Worm (Caenorhabditis elegans): Measurements from ENCODE around the gene C05D9.7.
A peak's percentile ranks its signal among the peaks of the same experiment; 100 is the strongest.

Gene C05D9.7

ce11 chrX:1117252-1117651 is 2.0 kb downstream of the C05D9.7 start:
- TF ChIP-seq hmg-11 (tag; optimal IDR thresholded peaks at IDR 0.05) (no peak), nhr-43 (tag; optimal IDR thresholded peaks at IDR 0.05; ENCODE audit: poor library complexity, severe bottlenecking) (no peak), fkh-2 (tag; optimal IDR thresholded peaks at IDR 0.05) (no peak), pqm-1 (tag; optimal IDR thresholded peaks at IDR 0.05) (peak; percentile 29), lin-39 (tag; optimal IDR thresholded peaks at IDR 0.05) (no peak), elt-2 (tag; optimal IDR thresholded peaks at IDR 0.05) (peak; percentile 48), unc-39 (tag; optimal IDR thresholded peaks at IDR 0.05) (no peak), sea-2 (GFP tag; optimal IDR thresholded peaks at IDR 0.05) (no peak)

DNA sequence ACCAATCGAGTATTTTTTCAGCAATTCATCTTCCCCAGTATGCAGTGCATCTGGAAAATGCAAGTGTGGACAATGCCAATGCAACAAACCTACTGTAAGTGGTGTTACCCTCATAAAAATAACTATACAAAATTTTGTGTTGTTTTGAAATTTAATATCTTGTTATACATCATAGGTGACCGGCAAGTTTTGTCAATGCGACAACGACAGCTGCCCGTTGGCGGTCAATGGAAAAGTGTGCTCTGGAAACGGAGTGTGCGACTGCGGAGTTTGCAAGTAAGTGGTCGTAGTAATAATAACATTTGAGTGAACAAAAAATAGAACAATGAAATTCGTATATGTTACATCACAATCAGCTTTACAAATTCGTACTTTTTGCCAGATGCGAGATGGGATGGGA is 4.0 kb downstream of the C05D9.7 start:
- TF ChIP-seq ceh-28 (tag; optimal IDR thresholded peaks at IDR 0.05) (no peak), lin-39 (tag; optimal IDR thresholded peaks at IDR 0.05) (no peak), eor-1 (tag; optimal IDR thresholded peaks at IDR 0.05) (no peak), nhr-25 (tag; optimal IDR thresholded peaks at IDR 0.05) (no peak), pha-4 (tag; optimal IDR thresholded peaks at IDR 0.05) (no peak)

DNA sequence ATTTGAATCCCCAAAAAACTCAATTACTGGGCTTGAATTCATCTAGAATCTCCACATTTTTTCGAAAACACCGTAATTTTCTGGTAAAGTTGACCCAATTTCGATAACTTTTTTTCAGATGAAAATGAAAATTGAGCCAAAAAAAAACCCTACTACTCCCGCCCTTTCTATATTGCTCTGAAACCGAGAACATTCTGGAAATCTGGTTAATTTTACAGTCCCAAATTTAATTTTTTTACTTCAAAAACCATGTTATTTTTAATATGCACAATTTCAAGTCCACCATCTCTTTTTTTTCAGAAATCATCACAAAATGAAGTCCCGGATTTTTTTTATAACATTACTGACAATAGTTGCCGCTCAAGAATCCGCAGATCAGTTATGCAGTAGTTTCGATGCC is 7.6 kb downstream of the C05D9.7 start, which contains the start of gene C05D9.3:
Gene C05D9.3, plus strand, starts transcription at position 301 of the 400 bp plus-strand sequence.
- TF ChIP-seq unc-62 (GFP tag; optimal IDR thresholded peaks at IDR 0.05) (no peak), ceh-82 (tag; optimal IDR thresholded peaks at IDR 0.05) (no peak), hmg-11 (tag; optimal IDR thresholded peaks at IDR 0.05) (no peak), jun-1 (tag; optimal IDR thresholded peaks at IDR 0.05) (no peak), ceh-16 (tag; optimal IDR thresholded peaks at IDR 0.05) (no peak), ceh-9 (tag; optimal IDR thresholded peaks at IDR 0.05) (no peak), R02D3.7 (tag; optimal IDR thresholded peaks at IDR 0.05) (no peak), nhr-28 (tag; optimal IDR thresholded peaks at IDR 0.05) (no peak), pqm-1 (tag; optimal IDR thresholded peaks at IDR 0.05) (no peak), lin-15B (tag; optimal IDR thresholded peaks at IDR 0.05) (no peak), ztf-11 (tag; optimal IDR thresholded peaks at IDR 0.05) (no peak), mdl-1 (tag; optimal IDR thresholded peaks at IDR 0.05) (no peak), nhr-11 (tag; optimal IDR thresholded peaks at IDR 0.05) (no peak), tbx-2 (tag; optimal IDR thresholded peaks at IDR 0.05) (no peak), egl-5 (tag; optimal IDR thresholded peaks at IDR 0.05) (no peak), nhr-23 (tag; optimal IDR thresholded peaks at IDR 0.05) (no peak), zag-1 (tag; optimal IDR thresholded peaks at IDR 0.05) (no peak), ceh-28 (tag; optimal IDR thresholded peaks at IDR 0.05) (no peak), nhr-77 (tag; optimal IDR thresholded peaks at IDR 0.05) (no peak)

DNA sequence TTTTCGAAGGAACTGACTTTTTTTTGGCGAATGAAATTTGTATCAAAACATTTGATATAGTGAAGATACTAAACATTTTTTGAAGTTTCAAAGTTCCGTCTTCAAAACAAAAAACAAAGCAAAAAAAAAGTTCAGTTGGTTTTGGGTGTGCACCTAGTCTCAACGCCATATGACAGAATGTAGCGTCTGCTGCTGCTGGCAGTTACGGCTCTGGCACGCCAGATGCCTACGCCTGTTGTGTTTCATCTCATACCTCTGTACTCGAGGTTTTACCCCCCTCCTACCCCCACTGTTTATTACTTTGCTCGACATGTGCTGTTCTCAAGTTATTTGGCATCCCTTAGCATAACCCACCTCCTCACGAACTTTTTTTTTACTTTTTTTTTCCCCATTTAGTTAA is 8.5 kb downstream of the C05D9.7 start:
- TF ChIP-seq lin-39 (tag; optimal IDR thresholded peaks at IDR 0.05) (peak; percentile 41), nhr-25 (tag; optimal IDR thresholded peaks at IDR 0.05) (no peak)

DNA sequence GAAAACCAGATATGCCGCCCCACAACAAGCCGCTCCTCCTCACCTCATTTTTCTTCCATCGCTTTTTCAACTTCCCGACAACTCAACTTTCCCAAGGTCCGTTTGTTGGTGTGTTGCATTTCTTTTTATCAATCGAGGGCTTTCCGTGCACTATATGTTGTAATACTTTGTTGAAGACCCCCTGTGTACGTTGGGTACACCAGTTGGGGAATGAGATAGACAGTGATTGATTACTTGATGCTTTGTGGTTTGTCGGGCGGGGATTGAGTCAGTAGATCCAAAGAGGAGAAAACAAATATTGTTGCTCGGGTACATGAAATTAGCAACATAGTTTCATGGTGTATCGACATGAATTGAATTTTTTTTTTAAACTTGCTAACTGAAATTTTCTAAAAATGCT is 10.3 kb downstream of the C05D9.7 start:
- TF ChIP-seq lin-39 (tag; optimal IDR thresholded peaks at IDR 0.05) (peak; percentile 84), nfya-1 (tag; optimal IDR thresholded peaks at IDR 0.05; ENCODE audit: insufficient read depth) (no peak)

DNA sequence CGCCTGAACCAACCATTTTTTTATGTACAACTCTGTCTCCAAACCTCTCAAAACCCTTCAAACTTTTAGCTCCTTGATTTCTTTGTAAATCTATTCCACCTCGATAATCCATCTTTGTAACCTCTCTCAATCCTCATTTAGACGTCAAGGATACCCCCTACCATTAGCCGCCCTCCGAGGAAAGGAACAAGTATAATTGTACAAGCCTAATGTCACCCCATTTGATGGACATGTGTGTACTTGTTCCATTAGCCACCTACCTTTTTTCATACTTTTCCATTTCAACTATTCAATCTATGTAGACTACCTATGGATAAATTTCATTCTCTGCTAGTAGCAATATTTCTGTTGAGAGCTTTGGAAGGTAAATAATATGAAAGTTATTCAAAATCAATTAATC is 11.4 kb downstream of the C05D9.7 start, which contains the start of gene C05D9.4:
Gene C05D9.4, plus strand, starts transcription at position 301 of the 400 bp plus-strand sequence.
- TF ChIP-seq elt-2 (tag; optimal IDR thresholded peaks at IDR 0.05) = no peak
- TF ChIP-seq mml-1 (tag; optimal IDR thresholded peaks at IDR 0.05) = no peak
- TF ChIP-seq fkh-10 (GFP tag; optimal IDR thresholded peaks at IDR 0.05) = no peak
- TF ChIP-seq nfya-1 (tag; optimal IDR thresholded peaks at IDR 0.05; ENCODE audit: insufficient read depth) = no peak
- no peak for TF ChIP-seq mdl-1 (tag; optimal IDR thresholded peaks at IDR 0.05)
- no peak for TF ChIP-seq ztf-4 (tag; optimal IDR thresholded peaks at IDR 0.05)
- no peak for TF ChIP-seq nhr-25 (tag; optimal IDR thresholded peaks at IDR 0.05)
- TF ChIP-seq ceh-16 (tag; optimal IDR thresholded peaks at IDR 0.05) = no peak
- no peak for TF ChIP-seq unc-39 (tag; optimal IDR thresholded peaks at IDR 0.05)
